Worm (Caenorhabditis elegans): ENCODE data around the gene rpl-5.

Gene rpl-5

ce11 chrII:8561227-8561626, 8.5 kb upstream of the rpl-5 start, which contains the start of gene iff-2:
Gene iff-2, minus strand, starts transcription at chrII:8561367.
- peak; percentile 97 for TF ChIP-seq arid-1 (GFP tag; conservative IDR thresholded peaks at IDR 0.05)
- TF ChIP-seq snpc-1.2 (GFP tag; IDR thresholded peaks at IDR 0.05), result no peak
- peak; percentile 100 for TF ChIP-seq lin-38 (GFP tag; IDR thresholded peaks at IDR 0.05)
- no peak for TF ChIP-seq ceh-62 (tag; optimal IDR thresholded peaks at IDR 0.05)
- TF ChIP-seq nhr-41 (GFP tag; IDR thresholded peaks at IDR 0.05), result peak; percentile 94
- no peak for TF ChIP-seq unc-39 (tag; optimal IDR thresholded peaks at IDR 0.05)
- peak; percentile 60 for TF ChIP-seq sdz-12 (GFP tag; optimal IDR thresholded peaks at IDR 0.05)
- no peak; the same call in 1 of the 2 replicates for TF ChIP-seq dmd-8 (GFP tag; IDR thresholded peaks at IDR 0.05)
- TF ChIP-seq ctbp-1 (GFP tag; IDR thresholded peaks at IDR 0.05), result peak; percentile 98
- TF ChIP-seq ZK546.5 (tag; optimal IDR thresholded peaks at IDR 0.05), result peak; percentile 47 to 92
- TF ChIP-seq mxl-3 (GFP tag; optimal IDR thresholded peaks at IDR 0.05), result peak; percentile 100
- peak; percentile 99 for TF ChIP-seq dmd-6 (GFP tag; IDR thresholded peaks at IDR 0.05)
- TF ChIP-seq attf-4 (tag; optimal IDR thresholded peaks at IDR 0.05), result no peak
- TF ChIP-seq unc-62 (GFP tag; optimal IDR thresholded peaks at IDR 0.05 in 1 of 2), result peak; percentile 14 to 100
- TF ChIP-seq unc-62 (tag; optimal IDR thresholded peaks at IDR 0.05), result peak; percentile 51
- peak; percentile 100 for TF ChIP-seq zfp-2 (tag; optimal IDR thresholded peaks at IDR 0.05)
- TF ChIP-seq F49E8.2 (tag; optimal IDR thresholded peaks at IDR 0.05; ENCODE audit: borderline replicate concordance), result no peak
- peak; percentile 78 for TF ChIP-seq Y5F2A.4 (GFP tag; optimal IDR thresholded peaks at IDR 0.05)
- TF ChIP-seq egl-27 (tag; optimal IDR thresholded peaks at IDR 0.05), result peak; percentile 80
- TF ChIP-seq ztf-7 (tag; optimal IDR thresholded peaks at IDR 0.05), result peak; percentile 87
- TF ChIP-seq hif-1 (tag; optimal IDR thresholded peaks at IDR 0.05), result peak; percentile 88 to 96
- TF ChIP-seq skn-1 (tag; optimal IDR thresholded peaks at IDR 0.05), result peak; percentile 95
- TF ChIP-seq cey-2 (tag; optimal IDR thresholded peaks at IDR 0.05; ENCODE audit: borderline replicate concordance, insufficient read depth), result peak; percentile 85
- TF ChIP-seq lim-7 (GFP tag; IDR thresholded peaks at IDR 0.05), result peak; percentile 70; the same call in 1 of the 2 replicates
- TF ChIP-seq hmg-1.1 (GFP tag; IDR thresholded peaks at IDR 0.05), result peak; percentile 99
- TF ChIP-seq nhr-25 (tag; optimal IDR thresholded peaks at IDR 0.05; ENCODE audit: borderline replicate concordance, insufficient read depth), result peak; percentile 97
- TF ChIP-seq fkh-10 (GFP tag; optimal IDR thresholded peaks at IDR 0.05), result peak; percentile 99
- TF ChIP-seq pqm-1 (tag; optimal IDR thresholded peaks at IDR 0.05), result peak; percentile 92
- TF ChIP-seq snpc-4 (tag; optimal IDR thresholded peaks at IDR 0.05), result peak; percentile 70
- TF ChIP-seq nhr-102 (tag; optimal IDR thresholded peaks at IDR 0.05), result peak; percentile 97
- TF ChIP-seq mep-1 (tag; optimal IDR thresholded peaks at IDR 0.05), result peak; percentile 99
- peak; percentile 12 for TF ChIP-seq ceh-82 (tag; optimal IDR thresholded peaks at IDR 0.05)
- peak; percentile 58 for TF ChIP-seq fos-1 (tag; optimal IDR thresholded peaks at IDR 0.05)
- TF ChIP-seq zip-2 (tag; optimal IDR thresholded peaks at IDR 0.05), result peak; percentile 89
- peak; percentile 68 for TF ChIP-seq ceh-32 (tag; optimal IDR thresholded peaks at IDR 0.05; ENCODE audit: poor library complexity)
- TF ChIP-seq ZK337.2 (GFP tag; IDR thresholded peaks at IDR 0.05), result peak; percentile 63; the same call in 1 of the 2 replicates
- TF ChIP-seq T20F7.1 (GFP tag; optimal IDR thresholded peaks at IDR 0.05), result peak; percentile 97
- TF ChIP-seq spr-3 (GFP tag; optimal IDR thresholded peaks at IDR 0.05), result peak; percentile 93
- peak; percentile 100 for TF ChIP-seq hlh-30 (tag; optimal IDR thresholded peaks at IDR 0.05; ENCODE audit: insufficient read depth)
- TF ChIP-seq ces-1 (GFP tag; optimal IDR thresholded peaks at IDR 0.05), result peak; percentile 77
- TF ChIP-seq daf-19 (GFP tag; conservative IDR thresholded peaks at IDR 0.05), result peak; percentile 71
- TF ChIP-seq rbr-2 (tag; optimal IDR thresholded peaks at IDR 0.05), result peak; percentile 99
- TF ChIP-seq saeg-2 (GFP tag; IDR thresholded peaks at IDR 0.05), result peak; percentile 92
- peak; percentile 96 for TF ChIP-seq spr-1 (tag; optimal IDR thresholded peaks at IDR 0.05)
- TF ChIP-seq daf-16 (GFP tag; optimal IDR thresholded peaks at IDR 0.05), result peak; percentile 89 to 91
- peak; percentile 92 for TF ChIP-seq daf-16 (tag; optimal IDR thresholded peaks at IDR 0.05)
- TF ChIP-seq F37D6.2 (tag; optimal IDR thresholded peaks at IDR 0.05), result peak; percentile 95
- TF ChIP-seq tra-1 (GFP tag; IDR thresholded peaks at IDR 0.05), result peak; percentile 98
- TF ChIP-seq F26F4.8 (GFP tag; conservative IDR thresholded peaks at IDR 0.05), result no peak
- peak; percentile 99 for TF ChIP-seq lin-13 (GFP tag; optimal IDR thresholded peaks at IDR 0.05)
- peak; percentile 94 for TF ChIP-seq D1046.2 (GFP tag; IDR thresholded peaks at IDR 0.05)
